Fruit fly (Drosophila melanogaster) whole organism, prepupa: Measurements from ENCODE around the gene IntS14.

Experiments
- CG8319 ChIP-seq: fragments of 200-800 bp; sonication (Bioruptor generic); optimal IDR thresholded peaks from 3 replicates; lab custom pipeline; 2016; ENCODE audit warnings: missing biosample characterization, missing genetic modification characterization
- Eip75B ChIP-seq: fragments of 200-800 bp; sonication (Bioruptor generic); optimal IDR thresholded peaks from 3 replicates; lab custom pipeline; 2016; ENCODE audit warnings: missing biosample characterization, missing genetic modification characterization
- Ets21C ChIP-seq: fragments of 200-800 bp; sonication (Bioruptor generic); optimal IDR thresholded peaks from 3 replicates; lab custom pipeline; 2016; ENCODE audit warnings: missing biosample characterization, missing genetic modification characterization

DNA sequence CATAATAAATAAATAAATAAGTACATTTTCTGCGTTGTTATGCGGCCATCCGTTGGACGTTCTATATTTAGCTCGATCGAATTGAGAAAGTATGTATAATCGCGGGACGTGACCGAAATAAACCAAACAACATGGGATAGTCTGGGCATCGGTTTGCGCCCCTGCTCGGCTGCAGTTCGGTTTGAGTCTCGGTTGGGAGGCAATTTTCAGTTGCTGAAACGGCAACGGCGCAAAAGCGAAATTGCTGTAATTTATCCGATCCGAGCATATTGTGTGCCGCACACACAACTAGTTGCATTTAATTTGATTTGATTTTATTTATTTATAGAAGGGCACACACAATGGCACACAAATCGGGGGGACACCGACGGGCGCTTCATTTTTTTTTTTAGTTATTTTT is 46.1 kb upstream of the IntS14 start:
- TF ChIP-seq CG8319 (no peak), Ets21C (GFP tag; lab: Kevin White, UChicago) (no peak), Eip75B (GFP tag; lab: Kevin White, UChicago) (no peak)
